Worm (Caenorhabditis elegans) whole organism, midembryonic: ENCODE measurements around the gene fbxa-22.

ENCODE experiments used
- cog-1 ChIP-seq: sonication (generic microtip); optimal IDR thresholded peaks from 2 replicates; lab custom pipeline; 2016; ENCODE audit warnings: missing genetic modification characterization, missing compliant biosample characterization
- klf-2 ChIP-seq: fragments of 200-800 bp; sonication (Bioruptor generic); conservative IDR thresholded peaks from 2 replicates; pipeline ENCODE4 v1.3.6; 2022; ENCODE audit warnings: missing genetic modification reagents, missing genetic modification characterization, missing compliant biosample characterization
- ztf-23 ChIP-seq: fragments of 200-800 bp; sonication (Bioruptor generic); IDR thresholded peaks from 2 replicates; pipeline ENCODE4 v1.3.6; 2022; ENCODE audit warnings: missing genetic modification reagents, missing genetic modification characterization, missing compliant biosample characterization

DNA sequence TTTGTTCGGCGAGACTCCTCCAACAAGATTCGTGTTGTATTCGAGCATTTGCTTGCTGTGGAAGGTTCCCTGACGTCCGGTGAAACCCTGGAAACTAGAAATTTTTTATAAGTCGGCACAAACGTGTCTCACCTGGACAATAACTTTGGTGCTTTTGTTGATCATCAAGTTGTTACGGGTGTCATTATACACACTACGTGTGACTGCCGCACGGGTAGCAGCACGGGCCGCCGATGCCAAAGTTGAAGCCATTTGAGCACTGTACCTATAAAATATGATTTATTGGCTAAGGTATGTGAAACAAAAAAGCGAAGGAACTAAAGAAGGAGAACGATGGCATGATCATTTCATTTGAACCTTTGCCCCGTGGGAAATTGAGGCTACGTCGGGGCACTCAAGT is 37.5 kb upstream of the fbxa-22 start, which contains the start of gene sucl-2:
- no peak for TF ChIP-seq klf-2 (GFP tag; lab: Robert Waterston, UW)
- no peak for TF ChIP-seq ztf-23 (GFP tag; lab: Robert Waterston, UW)
- TF ChIP-seq cog-1 (tag; lab: Kevin White, UChicago): no peak
